Fruit fly (Drosophila melanogaster): Measurements from ENCODE around the gene FucT6.

The FucT6 gene

dm6 chrX:11714529-11715262 lies 4.9 kb upstream of the FucT6 start (continued):
- TF ChIP-seq CG4707 (GFP tag; optimal IDR thresholded peaks at IDR 0.05) (peak; percentile 32), CG8924 (tag; optimal IDR thresholded peaks at IDR 0.05) (peak; percentile 73), CG30020 (tag; optimal IDR thresholded peaks at IDR 0.05) (peak; percentile 36), crp (GFP tag; optimal IDR thresholded peaks at IDR 0.05) (peak in 1 of 2 experiments; percentile 67), ato (GFP tag; IDR thresholded peaks at IDR 0.05; ENCODE audit: partially characterized antibody) (peak; percentile 31; the same call in 1 of the 2 replicates), CG18262 (tag; optimal IDR thresholded peaks at IDR 0.05) (peak; percentile 49), stc (GFP tag; IDR thresholded peaks at IDR 0.05) (peak; percentile 73; the same call in 1 of the 2 replicates), Scr (GFP tag; IDR thresholded peaks at IDR 0.05; ENCODE audit: partially characterized antibody) (peak; percentile 14; the same call in 1 of the 2 replicates), twi (tag; optimal IDR thresholded peaks at IDR 0.05) (peak; percentile 39), CG8944 (GFP tag; optimal IDR thresholded peaks at IDR 0.05) (peak; percentile 64), Spps (tag; optimal IDR thresholded peaks at IDR 0.05) (no peak), CG17802 (tag; optimal IDR thresholded peaks at IDR 0.05) (peak; percentile 6), Trl (optimal IDR thresholded peaks at IDR 0.05) (peak in 1 of 2 experiments; percentile 30), Trl (GFP tag; optimal IDR thresholded peaks at IDR 0.05) (peak; percentile 18), CG2120 (GFP tag; optimal IDR thresholded peaks at IDR 0.05) (peak; percentile 84), CG10209 (GFP tag; optimal IDR thresholded peaks at IDR 0.05) (peak; percentile 69), CG3065 (GFP tag; optimal IDR thresholded peaks at IDR 0.05) (no peak), CG10321 (GFP tag; IDR thresholded peaks at IDR 0.05) (peak; percentile 55), CG17361 (GFP tag; IDR thresholded peaks at IDR 0.05) (peak; percentile 75; the same call in 2 of the 3 replicates), HLH54F (GFP tag; optimal IDR thresholded peaks at IDR 0.05) (peak; percentile 85), Doc3 (GFP tag; IDR thresholded peaks at IDR 0.05; ENCODE audit: partially characterized antibody) (no peak), Atf3 (GFP tag; optimal IDR thresholded peaks at IDR 0.05) (peak; percentile 58), NFAT (GFP tag; IDR thresholded peaks at IDR 0.05) (peak; percentile 62; the same call in 1 of the 2 replicates), tap (tag; optimal IDR thresholded peaks at IDR 0.05) (peak; percentile 60), Sox100B (GFP tag; optimal IDR thresholded peaks at IDR 0.05) (peak; percentile 43), CG2889 (GFP tag; IDR thresholded peaks at IDR 0.05) (0 out of 3 replicates have a peak, but pooled peaks have one; percentile 23), CG2116 (GFP tag; optimal IDR thresholded peaks at IDR 0.05) (no peak), ro (GFP tag; IDR thresholded peaks at IDR 0.05) (no peak), Atf6 (GFP tag; IDR thresholded peaks at IDR 0.05) (peak; percentile 81), NC2β (GFP tag; optimal IDR thresholded peaks at IDR 0.05) (peak; percentile 23), CG3995 (GFP tag; optimal IDR thresholded peaks at IDR 0.05) (no peak), en (GFP tag; optimal IDR thresholded peaks at IDR 0.05) (no peak), CG15696 (tag; optimal IDR thresholded peaks at IDR 0.05) (no peak), CG32772 (GFP tag; IDR thresholded peaks at IDR 0.05) (peak; percentile 53), btn (GFP tag; optimal IDR thresholded peaks at IDR 0.05) (no peak), z (GFP tag; IDR thresholded peaks at IDR 0.05) (peak; percentile 43; the same call in 1 of the 3 replicates), onecut (GFP tag; IDR thresholded peaks at IDR 0.05) (peak; percentile 59; the same call in 1 of the 2 replicates), CG33557 (GFP tag; optimal IDR thresholded peaks at IDR 0.05) (no peak), eve (GFP tag; optimal IDR thresholded peaks at IDR 0.05) (no peak), CG4617 (GFP tag; optimal IDR thresholded peaks at IDR 0.05; ENCODE audit: borderline replicate concordance) (no peak), CG13894 (tag; optimal IDR thresholded peaks at IDR 0.05) (peak; percentile 60), sqz (GFP tag; optimal IDR thresholded peaks at IDR 0.05) (peak; percentile 46), Nf-YB (GFP tag; optimal IDR thresholded peaks at IDR 0.05) (peak; percentile 54), CG6791 (GFP tag; IDR thresholded peaks at IDR 0.05; ENCODE audit: partially characterized antibody) (peak; percentile 62; the same call in 1 of the 3 replicates), tin (GFP tag; optimal IDR thresholded peaks at IDR 0.05) (no peak), CG6765 (GFP tag; optimal IDR thresholded peaks at IDR 0.05) (peak; percentile 1), sc (optimal IDR thresholded peaks at IDR 0.05) (no peak), sc (GFP tag; optimal IDR thresholded peaks at IDR 0.05) (peak; percentile 33), CG11695 (GFP tag; IDR thresholded peaks at IDR 0.05) (peak; percentile 75)

Data from whole organism, embryonic.